Fruit fly (Drosophila melanogaster) whole organism, embryonic: Measurements from ENCODE around the gene Gos28.

Experiments used
- Blimp-1 ChIP-seq: fragments of 200-800 bp; sonication (Bioruptor generic); optimal IDR thresholded peaks from 3 replicates; lab custom pipeline; 2018; ENCODE audit warnings: missing biosample characterization, missing genetic modification characterization, mild to moderate bottlenecking, moderate library complexity, missing genetic modification reagents
- BtbVII ChIP-seq: fragments of 200-800 bp; sonication (Bioruptor generic); optimal IDR thresholded peaks from 3 replicates; lab custom pipeline; 2017; ENCODE audit warnings: missing biosample characterization, mild to moderate bottlenecking, missing genetic modification characterization
- CG15011 ChIP-seq: fragments of 200-800 bp; sonication (Bioruptor generic); optimal IDR thresholded peaks from 3 replicates; lab custom pipeline; 2018; ENCODE audit warnings: missing biosample characterization, mild to moderate bottlenecking, missing genetic modification characterization
- CG18262 ChIP-seq: fragments of 200-800 bp; optimal IDR thresholded peaks from 3 replicates; lab custom pipeline; 2019; ENCODE audit warnings: missing biosample characterization, mild to moderate bottlenecking, missing genetic modification characterization, moderate library complexity
- CG2199 ChIP-seq: fragments of 200-800 bp; sonication (Bioruptor generic); IDR thresholded peaks from 3 replicates; pipeline ENCODE4 v1.3.6; 2022; ENCODE audit warnings: missing biosample characterization, missing genetic modification characterization
- Chrac-16 ChIP-seq: fragments of 200-800 bp; sonication (Bioruptor generic); optimal IDR thresholded peaks from 3 replicates; lab custom pipeline; 2016; ENCODE audit warnings: missing biosample characterization, missing genetic modification characterization
- Deaf1 ChIP-seq: fragments of 200-800 bp; optimal IDR thresholded peaks from 3 replicates; lab custom pipeline; 2019; ENCODE audit warnings: missing biosample characterization, mild to moderate bottlenecking, missing genetic modification characterization, moderate library complexity
- Eip74EF ChIP-seq, 2 experiments: fragments of 200-800 bp in 1 of 2; fragments of >200 bp in 1 of 2; sonication (Bioruptor generic) in 1 of 2; optimal IDR thresholded peaks; 2 replicates each; lab custom pipeline; 2017 to 2019; ENCODE audit warnings: missing biosample characterization in 2 of 2, missing genetic modification characterization in 2 of 2, mild to moderate bottlenecking in 1 of 2, moderate library complexity in 1 of 2
- Hey ChIP-seq: fragments of 200-800 bp; sonication (Bioruptor generic); optimal IDR thresholded peaks from 3 replicates; lab custom pipeline; 2018; ENCODE audit warnings: missing biosample characterization, mild to moderate bottlenecking, missing genetic modification characterization
- Pdp1 ChIP-seq, 2 experiments: fragments of 200-800 bp; sonication (Bioruptor generic); optimal IDR thresholded peaks; 3 replicates each; lab custom pipeline; 2016; ENCODE audit warnings: missing biosample characterization in 2 of 2, missing genetic modification characterization in 2 of 2, mild to moderate bottlenecking in 1 of 2, moderate library complexity in 1 of 2
- abd-A ChIP-seq: fragments of 200-800 bp; sonication (Bioruptor generic); optimal IDR thresholded peaks from 3 replicates; lab custom pipeline; 2019; ENCODE audit warnings: missing biosample characterization, mild to moderate bottlenecking, missing genetic modification characterization, moderate library complexity
- dm ChIP-seq: fragments of 200-800 bp; sonication (Bioruptor generic); optimal IDR thresholded peaks from 3 replicates; lab custom pipeline; 2016; ENCODE audit warnings: missing biosample characterization, missing genetic modification characterization
- h ChIP-seq: fragments of >200 bp; optimal IDR thresholded peaks from 2 replicates; lab custom pipeline; 2017
- pfk ChIP-seq: fragments of 200-800 bp; sonication (Bioruptor generic); optimal IDR thresholded peaks from 2 replicates; lab custom pipeline; 2018; ENCODE audit warnings: missing biosample characterization, mild to moderate bottlenecking, missing genetic modification characterization, moderate library complexity
- pros ChIP-seq: fragments of 200-800 bp; sonication (Bioruptor generic); optimal IDR thresholded peaks from 3 replicates; lab custom pipeline; 2019; ENCODE audit warnings: missing biosample characterization, mild to moderate bottlenecking, missing genetic modification characterization, moderate library complexity
- run ChIP-seq: fragments of 200-800 bp; sonication (Bioruptor generic); optimal IDR thresholded peaks from 3 replicates; lab custom pipeline; 2018; ENCODE audit warnings: missing biosample characterization, mild to moderate bottlenecking, missing genetic modification characterization
- zfh1 ChIP-seq: fragments of 200-800 bp; sonication (Bioruptor generic); IDR thresholded peaks from 3 replicates; pipeline ENCODE4 v1.3.6; 2022; ENCODE audit warnings: missing biosample characterization, missing genetic modification characterization

The Gos28 gene

dm6 chr3R:18705150-18705549 is 41.6 kb downstream of the Gos28 start, which contains the start of the genes ChAT and VAChT (continued):
- TF ChIP-seq Blimp-1 (GFP tag; lab: Kevin White, UChicago): no peak
- no peak for TF ChIP-seq CG2199 (GFP tag; lab: Robert Waterston, UW)
- no peak for TF ChIP-seq Chrac-16

dm6 chr3R:18706289-18706688 is 42.8 kb downstream of the Gos28 start:
- TF ChIP-seq Deaf1 (tag; lab: Kevin White, UChicago) (peak; percentile 22), pfk (GFP tag; lab: Kevin White, UChicago) (peak; percentile 93), abd-A (tag; lab: Kevin White, UChicago) (peak; percentile 15), Pdp1 (GFP tag; optimal IDR thresholded peaks at IDR 0.05; lab: Kevin White, UChicago) (peak in 1 of 2 experiments; percentile 7), dm (GFP tag; lab: Kevin White, UChicago) (no peak), h (no peak)

- TF ChIP-seq CG18262 (no peak), CG15011 (GFP tag; lab: Kevin White, UChicago) (no peak), Eip74EF (GFP tag; optimal IDR thresholded peaks at IDR 0.05; lab: Kevin White, UChicago) (no peak), abd-A (tag; lab: Kevin White, UChicago) (peak; percentile 79), pros (GFP tag; lab: Kevin White, UChicago) (peak; percentile 75), zfh1 (GFP tag; lab: Robert Waterston, UW) (no peak), run (peak; percentile 11), Hey (peak; percentile 58), BtbVII (no peak)
Measured at dm6 chr3R:18707492-18707891, 44.0 kb downstream of the Gos28 start.
